Worm (Caenorhabditis elegans) whole organism, early embryonic: ENCODE results near the gene srh-216.

Source experiments
- B0310.2 ChIP-seq: sonication (generic microtip); optimal IDR thresholded peaks from 2 replicates; lab custom pipeline; 2016; ENCODE audit warnings: mild to moderate bottlenecking, missing genetic modification characterization, missing compliant biosample characterization
- F13C5.2 ChIP-seq: sonication (generic microtip); optimal IDR thresholded peaks from 2 replicates; lab custom pipeline; 2017; ENCODE audit warnings: mild to moderate bottlenecking, missing genetic modification characterization, inconsistent platforms, missing compliant biosample characterization
- aly-1 ChIP-seq: sonication (generic microtip); optimal IDR thresholded peaks from 2 replicates; lab custom pipeline; 2016; ENCODE audit warnings: missing genetic modification characterization, missing compliant biosample characterization
- ama-1 ChIP-seq: fragments of 150-350 bp; optimal IDR thresholded peaks from 2 replicates; lab custom pipeline; 2014
- ceh-13 ChIP-seq: fragments of 200-800 bp; sonication (Bioruptor generic); optimal IDR thresholded peaks from 2 replicates; lab custom pipeline; 2018; ENCODE audit warnings: mild to moderate bottlenecking, missing genetic modification characterization, missing compliant biosample characterization
- ceh-36 ChIP-seq: sonication (generic microtip); optimal IDR thresholded peaks from 2 replicates; lab custom pipeline; 2016; ENCODE audit warnings: missing genetic modification characterization, inconsistent platforms, missing compliant biosample characterization
- ets-7 ChIP-seq: sonication (generic microtip); optimal IDR thresholded peaks from 2 replicates; lab custom pipeline; 2016; ENCODE audit warnings: missing genotype, missing genetic modification characterization, missing compliant biosample characterization
- flt-1 ChIP-seq: fragments of 200-800 bp; sonication (Bioruptor generic); IDR thresholded peaks from 2 replicates; pipeline ENCODE4 v1.3.6; 2022; ENCODE audit warnings: missing genetic modification characterization, missing compliant biosample characterization
- hmbx-1 ChIP-seq: sonication (generic microtip); optimal IDR thresholded peaks from 2 replicates; lab custom pipeline; 2016; ENCODE audit warnings: mild to moderate bottlenecking, missing genetic modification characterization, missing compliant biosample characterization
- hmg-4 ChIP-seq: fragments of 200-800 bp; sonication (Bioruptor generic); optimal IDR thresholded peaks from 2 replicates; lab custom pipeline; 2018; ENCODE audit warnings: mild to moderate bottlenecking, missing genetic modification characterization, missing compliant biosample characterization
- hnd-1 ChIP-seq: sonication (generic microtip); optimal IDR thresholded peaks from 2 replicates; lab custom pipeline; 2016; ENCODE audit warnings: missing genetic modification characterization, missing compliant biosample characterization
- pes-1 ChIP-seq: fragments of 200-800 bp; sonication (Bioruptor generic); IDR thresholded peaks from 2 replicates; pipeline ENCODE4 v1.3.6; 2022; ENCODE audit warnings: missing genetic modification reagents, missing genetic modification characterization, missing compliant biosample characterization
- scrt-1 ChIP-seq: fragments of 200-800 bp; sonication (Bioruptor generic); IDR thresholded peaks from 2 replicates; pipeline ENCODE4 v1.3.6; 2022; ENCODE audit warnings: missing genetic modification characterization, missing compliant biosample characterization
- sea-1 ChIP-seq: fragments of 200-800 bp; sonication (Bioruptor generic); conservative IDR thresholded peaks from 2 replicates; pipeline ENCODE4 v1.3.6; 2022; ENCODE audit warnings: missing genetic modification characterization, missing compliant biosample characterization
- tbx-11 ChIP-seq: fragments of 200-800 bp; sonication (Bioruptor generic); IDR thresholded peaks from 2 replicates; pipeline ENCODE4 v1.3.6; 2022; ENCODE audit warnings: missing genetic modification characterization, missing compliant biosample characterization
- tbx-37 ChIP-seq: fragments of 200-800 bp; sonication (Bioruptor generic); conservative IDR thresholded peaks from 2 replicates; pipeline ENCODE4 v1.3.6; 2022; ENCODE audit warnings: missing genetic modification reagents, missing genetic modification characterization, missing compliant biosample characterization
- tra-4 ChIP-seq: sonication (generic microtip); optimal IDR thresholded peaks from 2 replicates; lab custom pipeline; 2017; ENCODE audit warnings: missing genetic modification characterization, missing compliant biosample characterization

Gene srh-216

DNA sequence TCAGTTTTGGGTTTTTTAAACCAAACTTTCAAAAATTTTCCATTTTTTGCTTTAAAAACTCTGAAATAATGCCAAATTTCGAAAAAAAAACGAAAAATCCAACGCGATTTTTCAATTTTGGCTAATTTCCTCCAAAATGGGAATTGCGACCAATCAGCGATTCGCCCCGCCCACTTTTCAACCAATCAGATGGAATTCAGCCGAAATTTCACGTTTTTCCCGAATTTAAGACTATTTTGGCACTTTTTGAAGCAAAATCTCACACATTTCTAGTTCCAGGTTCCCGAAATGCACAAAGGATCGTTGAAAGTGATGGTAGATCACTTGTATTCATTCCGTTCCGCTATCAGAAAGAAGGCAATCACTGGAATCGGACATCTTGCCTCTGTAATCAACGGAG is 22.6 kb downstream of the srh-216 start:
- TF ChIP-seq ceh-36 (tag; lab: Kevin White, UChicago) (no peak), ama-1 (lab: Kevin White, UChicago) (no peak), hnd-1 (tag; lab: Kevin White, UChicago) (no peak), F13C5.2 (tag; lab: Kevin White, UChicago) (no peak)

DNA sequence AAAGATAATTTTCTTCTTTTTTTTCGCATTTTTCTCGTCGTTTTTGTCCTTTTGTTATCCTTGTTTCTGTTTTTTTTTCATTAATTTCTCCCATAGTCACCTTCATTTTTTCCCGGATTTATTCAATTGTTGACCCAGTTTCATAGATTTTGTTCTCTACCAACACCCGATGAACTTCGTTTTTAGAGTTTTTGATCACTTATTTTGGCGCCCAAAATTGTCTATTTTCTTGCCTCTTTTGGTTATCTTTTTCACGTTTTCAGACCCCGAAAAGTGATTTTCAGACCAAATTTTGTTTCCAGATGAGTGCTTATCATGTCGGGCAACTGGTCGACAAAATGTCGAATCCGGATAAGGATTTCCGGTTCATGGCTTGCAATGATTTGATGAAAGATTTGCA is 24.8 kb downstream of the srh-216 start, which contains the start of gene cand-1:
Gene cand-1 (plus strand): TSS at position 301 of the 400 bp plus-strand sequence.
- no peak for TF ChIP-seq pes-1 (GFP tag; lab: Robert Waterston, UW)
- TF ChIP-seq flt-1 (GFP tag; lab: Robert Waterston, UW): no peak
- TF ChIP-seq tbx-37 (GFP tag; lab: Robert Waterston, UW): no peak
- no peak for TF ChIP-seq aly-1 (tag; lab: Kevin White, UChicago)
- TF ChIP-seq hnd-1 (tag; lab: Kevin White, UChicago): no peak
- TF ChIP-seq F13C5.2 (tag; lab: Kevin White, UChicago): no peak
- TF ChIP-seq B0310.2 (tag; lab: Kevin White, UChicago): no peak
- no peak for TF ChIP-seq tbx-11 (GFP tag; lab: Robert Waterston, UW)
- TF ChIP-seq ets-7 (tag; lab: Kevin White, UChicago): no peak
- no peak for TF ChIP-seq hmg-4 (GFP tag; lab: Kevin White, UChicago)
- TF ChIP-seq sea-1 (GFP tag; lab: Robert Waterston, UW): no peak
- TF ChIP-seq scrt-1: no peak
- TF ChIP-seq ceh-36 (tag; lab: Kevin White, UChicago): no peak
- no peak for TF ChIP-seq hmbx-1 (tag; lab: Kevin White, UChicago)
- TF ChIP-seq ceh-13 (GFP tag; lab: Kevin White, UChicago): no peak
- TF ChIP-seq ama-1 (lab: Kevin White, UChicago): no peak
- TF ChIP-seq tra-4 (tag; lab: Kevin White, UChicago): no peak

ce11 chrV:16800484-16800883 is 26.9 kb downstream of the srh-216 start:
- no peak for TF ChIP-seq ets-7 (tag; lab: Kevin White, UChicago)
- TF ChIP-seq flt-1 (GFP tag; lab: Robert Waterston, UW): no peak
- no peak for TF ChIP-seq ceh-13 (GFP tag; lab: Kevin White, UChicago)
- TF ChIP-seq ama-1 (lab: Kevin White, UChicago): no peak
- no peak for TF ChIP-seq sea-1 (GFP tag; lab: Robert Waterston, UW)
- no peak for TF ChIP-seq ceh-36 (tag; lab: Kevin White, UChicago)
- no peak for TF ChIP-seq scrt-1
- no peak for TF ChIP-seq pes-1 (GFP tag; lab: Robert Waterston, UW)
- no peak for TF ChIP-seq tbx-37 (GFP tag; lab: Robert Waterston, UW)
- TF ChIP-seq aly-1 (tag; lab: Kevin White, UChicago): no peak
- no peak for TF ChIP-seq hmg-4 (GFP tag; lab: Kevin White, UChicago)

- TF ChIP-seq flt-1 (GFP tag; lab: Robert Waterston, UW) (0 out of 2 replicates have a peak, but pooled peaks have one; percentile 18), ceh-13 (GFP tag; lab: Kevin White, UChicago) (no peak)
These were observed 32.5 kb downstream of the srh-216 start, which contains the start of the genes ctps-1 and pus-1 for ce11 chrV:16794828-16795354. TSS of gene ctps-1 (plus strand) at chrV:16794878. TSS of gene pus-1 (minus strand) at chrV:16794952.

DNA sequence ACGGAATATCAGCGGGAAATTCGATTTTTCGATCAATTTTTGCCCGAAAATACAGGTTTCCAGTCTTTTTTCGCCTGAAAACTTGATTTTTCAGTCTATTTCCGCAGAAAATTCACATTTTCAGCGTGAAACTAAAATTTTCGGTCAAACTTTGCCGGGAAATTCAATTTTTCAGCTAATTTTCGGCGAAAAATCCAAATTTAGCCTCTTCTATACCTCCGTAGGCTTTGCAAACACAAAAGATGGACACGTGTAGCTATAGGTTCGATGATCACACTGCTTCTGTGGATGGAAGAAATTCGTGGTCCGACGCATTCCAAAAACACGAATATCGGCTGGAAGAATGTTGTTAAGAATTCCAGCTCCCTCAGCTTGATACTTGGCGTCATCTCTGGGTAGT is 33.3 kb downstream of the srh-216 start:
- no peak for TF ChIP-seq aly-1 (tag; lab: Kevin White, UChicago)
- no peak for TF ChIP-seq flt-1 (GFP tag; lab: Robert Waterston, UW)
- no peak for TF ChIP-seq B0310.2 (tag; lab: Kevin White, UChicago)
- TF ChIP-seq hnd-1 (tag; lab: Kevin White, UChicago): no peak
- TF ChIP-seq tbx-11 (GFP tag; lab: Robert Waterston, UW): no peak
- TF ChIP-seq hmbx-1 (tag; lab: Kevin White, UChicago): no peak
- TF ChIP-seq sea-1 (GFP tag; lab: Robert Waterston, UW): no peak
- no peak for TF ChIP-seq hmg-4 (GFP tag; lab: Kevin White, UChicago)
- no peak for TF ChIP-seq ceh-36 (tag; lab: Kevin White, UChicago)
- TF ChIP-seq ama-1 (lab: Kevin White, UChicago): no peak
- no peak for TF ChIP-seq ceh-13 (GFP tag; lab: Kevin White, UChicago)
- TF ChIP-seq F13C5.2 (tag; lab: Kevin White, UChicago): no peak
- TF ChIP-seq tbx-37 (GFP tag; lab: Robert Waterston, UW): no peak
- TF ChIP-seq tra-4 (tag; lab: Kevin White, UChicago): no peak
- no peak for TF ChIP-seq pes-1 (GFP tag; lab: Robert Waterston, UW)
- no peak for TF ChIP-seq ets-7 (tag; lab: Kevin White, UChicago)
- TF ChIP-seq scrt-1: no peak

- TF ChIP-seq ceh-13 (GFP tag; lab: Kevin White, UChicago): no peak
- no peak for TF ChIP-seq scrt-1
These were observed 34.1 kb downstream of the srh-216 start for ce11 chrV:16793312-16793711.

DNA sequence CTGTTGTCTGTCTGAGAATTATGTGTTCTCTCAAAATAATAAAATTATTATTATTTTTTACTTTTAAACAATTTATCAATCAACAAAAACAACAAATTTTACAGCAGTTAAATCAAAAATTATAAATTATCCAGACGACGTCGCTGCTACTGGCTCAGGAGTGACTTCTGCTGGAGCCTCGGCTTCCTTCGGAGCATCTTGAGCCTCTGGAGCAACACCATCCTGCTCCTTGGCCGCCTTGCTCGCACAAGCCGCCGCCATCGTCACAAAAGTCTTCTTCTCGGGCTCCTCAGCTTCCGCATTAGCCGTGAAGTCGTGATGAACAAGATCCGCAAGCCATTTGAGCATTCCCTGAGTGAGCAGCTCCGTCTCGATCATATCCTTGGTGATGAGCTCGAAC is 34.7 kb downstream of the srh-216 start:
- TF ChIP-seq F13C5.2 (tag; lab: Kevin White, UChicago) (no peak), tra-4 (tag; lab: Kevin White, UChicago) (no peak), ceh-13 (GFP tag; lab: Kevin White, UChicago) (no peak), ama-1 (lab: Kevin White, UChicago) (no peak), scrt-1 (no peak), flt-1 (GFP tag; lab: Robert Waterston, UW) (no peak), ets-7 (tag; lab: Kevin White, UChicago) (no peak), hmbx-1 (tag; lab: Kevin White, UChicago) (no peak), hnd-1 (tag; lab: Kevin White, UChicago) (no peak), hmg-4 (GFP tag; lab: Kevin White, UChicago) (no peak)
